Worm (Caenorhabditis elegans): ENCODE data around the gene F19D8.2.

DNA sequence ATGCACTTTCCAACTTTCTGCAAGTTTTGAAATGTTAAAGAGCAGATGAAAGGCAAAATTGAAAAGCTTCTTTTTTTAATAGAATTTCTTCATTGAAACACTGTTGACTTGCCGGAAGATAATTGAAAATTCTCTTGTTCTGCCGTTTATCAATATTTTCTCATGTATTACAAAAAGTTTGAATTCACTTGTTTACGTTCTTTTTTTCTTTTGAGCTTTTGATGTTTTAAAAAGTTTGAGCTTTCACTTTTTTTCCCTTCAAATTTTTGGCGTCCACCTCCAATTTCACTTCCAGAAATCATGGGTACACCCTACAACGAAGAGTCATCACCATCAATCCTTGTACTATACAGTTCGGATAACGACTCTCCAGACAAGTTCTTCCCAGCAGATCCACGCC lies at the start of gene F19D8.2:
- TF ChIP-seq Y56A3A.18 (GFP tag; IDR thresholded peaks at IDR 0.05) (no peak), snpc-4 (GFP tag; optimal IDR thresholded peaks at IDR 0.05) (no peak), snpc-4 (tag; optimal IDR thresholded peaks at IDR 0.05) (no peak), pha-4 (tag; optimal IDR thresholded peaks at IDR 0.05) (no peak), B0035.1 (tag; optimal IDR thresholded peaks at IDR 0.05) (no peak), sptf-2 (GFP tag; optimal IDR thresholded peaks at IDR 0.05) (no peak), gei-17 (GFP tag; optimal IDR thresholded peaks at IDR 0.05) (no peak), rcor-1 (GFP tag; IDR thresholded peaks at IDR 0.05) (no peak), bed-1 (GFP tag; IDR thresholded peaks at IDR 0.05) (no peak), lsl-1 (GFP tag; optimal IDR thresholded peaks at IDR 0.05) (no peak), nfyb-1 (GFP tag; IDR thresholded peaks at IDR 0.05) (no peak), Y67H2A.10 (GFP tag; conservative IDR thresholded peaks at IDR 0.05) (no peak), ama-1 (optimal IDR thresholded peaks at IDR 0.05) (no peak), ama-1 (GFP tag; optimal IDR thresholded peaks at IDR 0.05) (no peak)

Measured in whole organism, young adult.